Fruit fly (Drosophila melanogaster) whole organism, embryonic: Measurements from ENCODE around the gene CG6602.

Source experiments
- Atf-2 ChIP-seq: fragments of 200-800 bp; sonication (Bioruptor generic); optimal IDR thresholded peaks from 2 replicates; lab custom pipeline; 2016; ENCODE audit warnings: missing biosample characterization, missing genetic modification characterization
- Bdp1 ChIP-seq: fragments of 200-800 bp; sonication (Bioruptor generic); optimal IDR thresholded peaks from 3 replicates; lab custom pipeline; 2016; ENCODE audit warnings: missing biosample characterization, missing genetic modification characterization
- Bgb ChIP-seq: fragments of 200-800 bp; sonication (Bioruptor generic); IDR thresholded peaks from 2 replicates; pipeline ENCODE4 v1.3.6; 2022; ENCODE audit warnings: missing biosample characterization, missing genetic modification characterization; ENCODE audit not compliant: partially characterized antibody
- CG10267 ChIP-seq: fragments of 200-800 bp; sonication (Bioruptor generic); optimal IDR thresholded peaks from 2 replicates; lab custom pipeline; 2018; ENCODE audit warnings: missing biosample characterization, mild to moderate bottlenecking, missing genetic modification characterization, moderate library complexity
- CG11560 ChIP-seq: fragments of 200-800 bp; sonication (Bioruptor generic); IDR thresholded peaks from 3 replicates; pipeline ENCODE4 v1.3.6; 2022; ENCODE audit warnings: missing biosample characterization, missing genetic modification characterization
- CG13287 ChIP-seq: fragments of 200-800 bp; sonication (Bioruptor generic); IDR thresholded peaks from 2 replicates; pipeline ENCODE4 v1.3.6; 2022; ENCODE audit warnings: missing biosample characterization, missing genetic modification characterization; ENCODE audit not compliant: partially characterized antibody
- CG15011 ChIP-seq: fragments of 200-800 bp; sonication (Bioruptor generic); optimal IDR thresholded peaks from 3 replicates; lab custom pipeline; 2018; ENCODE audit warnings: missing biosample characterization, mild to moderate bottlenecking, missing genetic modification characterization
- CG17361 ChIP-seq: fragments of 200-800 bp; sonication (Bioruptor generic); IDR thresholded peaks from 3 replicates; pipeline ENCODE4 v1.3.6; 2022; ENCODE audit warnings: missing biosample characterization, missing genetic modification characterization
- CG18262 ChIP-seq: fragments of 200-800 bp; optimal IDR thresholded peaks from 3 replicates; lab custom pipeline; 2019; ENCODE audit warnings: missing biosample characterization, mild to moderate bottlenecking, missing genetic modification characterization, moderate library complexity
- CG2120 ChIP-seq: fragments of 200-800 bp; sonication (Bioruptor generic); optimal IDR thresholded peaks from 3 replicates; lab custom pipeline; 2016; ENCODE audit warnings: missing biosample characterization, missing genetic modification characterization
- CG2129 ChIP-seq: fragments of 200-800 bp; sonication (Bioruptor generic); IDR thresholded peaks from 2 replicates; pipeline ENCODE4 v1.3.6; 2022; ENCODE audit warnings: missing biosample characterization, missing genetic modification characterization; ENCODE audit not compliant: partially characterized antibody
- CG33213 ChIP-seq: fragments of 200-800 bp; sonication (Bioruptor generic); optimal IDR thresholded peaks from 3 replicates; lab custom pipeline; 2016; ENCODE audit warnings: missing biosample characterization, missing genetic modification characterization
- CG4730 ChIP-seq: fragments of 200-800 bp; sonication (Bioruptor generic); IDR thresholded peaks from 2 replicates; pipeline ENCODE4 v1.3.6; 2022; ENCODE audit warnings: missing biosample characterization, missing genetic modification characterization
- CG7271 ChIP-seq: fragments of 200-800 bp; sonication (Bioruptor generic); optimal IDR thresholded peaks from 2 replicates; lab custom pipeline; 2018; ENCODE audit warnings: missing biosample characterization, mild to moderate bottlenecking, missing genetic modification characterization, moderate library complexity
- CG7786 ChIP-seq: fragments of 200-800 bp; sonication (Bioruptor generic); optimal IDR thresholded peaks from 2 replicates; lab custom pipeline; 2016; ENCODE audit warnings: missing biosample characterization, missing genetic modification characterization
- CG7928 ChIP-seq: fragments of 200-800 bp; sonication (Bioruptor generic); optimal IDR thresholded peaks from 2 replicates; lab custom pipeline; 2017; ENCODE audit warnings: missing biosample characterization, mild to moderate bottlenecking, missing genetic modification characterization
- CG8290 ChIP-seq, 3 experiments: fragments of 200-800 bp; sonication (Bioruptor generic); optimal IDR thresholded peaks; 2 replicates each; lab custom pipeline; 2016 to 2019; ENCODE audit warnings: missing biosample characterization in 3 of 3, missing genetic modification characterization in 3 of 3, mild to moderate bottlenecking in 2 of 3, moderate library complexity in 1 of 3
- CG9817 ChIP-seq: fragments of 200-800 bp; sonication (Bioruptor generic); optimal IDR thresholded peaks from 2 replicates; lab custom pipeline; 2018; ENCODE audit warnings: missing biosample characterization, mild to moderate bottlenecking, missing genetic modification characterization, moderate library complexity
- CTCF ChIP-seq: fragments of 200-800 bp; sonication (Bioruptor generic); optimal IDR thresholded peaks from 2 replicates; lab custom pipeline; 2017; ENCODE audit warnings: missing biosample characterization, mild to moderate bottlenecking, missing genetic modification characterization, moderate library complexity
- Dp ChIP-seq: fragments of 200-800 bp; sonication (Bioruptor generic); optimal IDR thresholded peaks from 2 replicates; lab custom pipeline; 2018; ENCODE audit warnings: missing biosample characterization, mild to moderate bottlenecking, missing genetic modification characterization, moderate library complexity
- GATAe ChIP-seq: fragments of 200-800 bp; sonication (Bioruptor generic); conservative IDR thresholded peaks from 2 replicates; pipeline ENCODE4 v1.3.6; 2022; ENCODE audit warnings: missing biosample characterization, missing genetic modification characterization
- Hey ChIP-seq: fragments of 200-800 bp; sonication (Bioruptor generic); optimal IDR thresholded peaks from 3 replicates; lab custom pipeline; 2018; ENCODE audit warnings: missing biosample characterization, mild to moderate bottlenecking, missing genetic modification characterization
- HmgD ChIP-seq: fragments of 200-800 bp; sonication (Bioruptor generic); optimal IDR thresholded peaks from 3 replicates; lab custom pipeline; 2016; ENCODE audit warnings: missing biosample characterization, missing genetic modification characterization
- Jarid2 ChIP-seq: fragments of 200-800 bp; sonication (Bioruptor generic); optimal IDR thresholded peaks from 3 replicates; lab custom pipeline; 2017; ENCODE audit warnings: mild to moderate bottlenecking, missing biosample characterization, missing genetic modification reagents, missing genetic modification characterization
- Neu2 ChIP-seq: fragments of 200-800 bp; sonication (Bioruptor generic); optimal IDR thresholded peaks from 3 replicates; lab custom pipeline; 2016; ENCODE audit warnings: missing biosample characterization, missing genetic modification characterization, borderline replicate concordance
- Nf-YB ChIP-seq: fragments of 200-800 bp; sonication (Bioruptor generic); optimal IDR thresholded peaks from 3 replicates; lab custom pipeline; 2019; ENCODE audit warnings: missing biosample characterization, mild to moderate bottlenecking, missing genetic modification characterization, moderate library complexity
- Sry-δ ChIP-seq: fragments of 200-800 bp; sonication (Bioruptor generic); optimal IDR thresholded peaks from 2 replicates; lab custom pipeline; 2016; ENCODE audit warnings: missing biosample characterization, missing genetic modification characterization
- ac ChIP-seq: fragments of 200-800 bp; sonication (Bioruptor generic); optimal IDR thresholded peaks from 3 replicates; lab custom pipeline; 2017; ENCODE audit warnings: missing biosample characterization, mild to moderate bottlenecking, missing genetic modification characterization
- al ChIP-seq: fragments of 200-800 bp; sonication (Bioruptor generic); IDR thresholded peaks from 2 replicates; pipeline ENCODE4 v1.3.6; 2022; ENCODE audit warnings: missing biosample characterization, missing genetic modification characterization
- ase ChIP-seq: fragments of 200-800 bp; sonication (Bioruptor generic); IDR thresholded peaks from 3 replicates; pipeline ENCODE4 v1.3.6; 2022; ENCODE audit warnings: missing biosample characterization, missing genetic modification characterization
- az2 ChIP-seq: fragments of 200-800 bp; sonication (Bioruptor generic); optimal IDR thresholded peaks from 3 replicates; lab custom pipeline; 2016; ENCODE audit warnings: missing biosample characterization, missing genetic modification characterization
- bab2 ChIP-seq: fragments of 200-800 bp; sonication (Bioruptor generic); optimal IDR thresholded peaks from 2 replicates; lab custom pipeline; 2016; ENCODE audit warnings: missing biosample characterization, missing genetic modification characterization
- bbx ChIP-seq: fragments of 200-800 bp; sonication (Bioruptor generic); IDR thresholded peaks from 2 replicates; pipeline ENCODE4 v1.3.6; 2022; ENCODE audit warnings: missing biosample characterization, missing genetic modification characterization; ENCODE audit not compliant: partially characterized antibody
- chif ChIP-seq, 2 experiments: fragments of 200-800 bp; sonication (Bioruptor generic); optimal IDR thresholded peaks; 3 replicates each; lab custom pipeline; 2016; ENCODE audit warnings: missing biosample characterization in 2 of 2, missing genetic modification characterization in 2 of 2
- chinmo ChIP-seq: fragments of 200-800 bp; sonication (Bioruptor generic); IDR thresholded peaks from 4 replicates; pipeline ENCODE4 v1.3.6; 2022; ENCODE audit warnings: missing biosample characterization, missing genetic modification characterization; ENCODE audit not compliant: partially characterized antibody
- esg ChIP-seq: fragments of 200-800 bp; sonication (Bioruptor generic); conservative IDR thresholded peaks from 2 replicates; pipeline ENCODE4 v1.3.6; 2022; ENCODE audit warnings: missing biosample characterization, missing genetic modification characterization
- fd64A ChIP-seq: fragments of 200-800 bp; sonication (Bioruptor generic); optimal IDR thresholded peaks from 3 replicates; lab custom pipeline; 2018; ENCODE audit warnings: missing biosample characterization, mild to moderate bottlenecking, missing genetic modification characterization
- gem ChIP-seq: fragments of 200-800 bp; sonication (Bioruptor generic); optimal IDR thresholded peaks from 2 replicates; lab custom pipeline; 2019; ENCODE audit warnings: missing biosample characterization, mild to moderate bottlenecking, missing genetic modification characterization, moderate library complexity
- gfzf ChIP-seq: fragments of 200-800 bp; sonication (Bioruptor generic); optimal IDR thresholded peaks from 2 replicates; lab custom pipeline; 2016; ENCODE audit warnings: missing biosample characterization, mild to moderate bottlenecking, missing genetic modification characterization, moderate library complexity
- grn ChIP-seq: fragments of 200-800 bp; sonication (Bioruptor generic); optimal IDR thresholded peaks from 3 replicates; lab custom pipeline; 2017; ENCODE audit warnings: missing biosample characterization, missing genetic modification characterization
- hkb ChIP-seq, 2 experiments: fragments of 200-800 bp in 1 of 2; fragments of >200 bp in 1 of 2; sonication (Bioruptor generic) in 1 of 2; IDR thresholded peaks in 1 of 2; optimal IDR thresholded peaks in 1 of 2; 2 replicates each; pipeline versions ENCODE4 v1.3.6 to Lab custom; 2017 to 2022; ENCODE audit warnings: missing biosample characterization in 1 of 2, missing genetic modification characterization in 1 of 2
- jumu ChIP-seq: fragments of 200-800 bp; sonication (Bioruptor generic); optimal IDR thresholded peaks from 3 replicates; lab custom pipeline; 2016; ENCODE audit warnings: missing biosample characterization, missing genetic modification characterization
- peb ChIP-seq: fragments of 200-800 bp; sonication (Bioruptor generic); IDR thresholded peaks from 2 replicates; pipeline ENCODE4 v1.3.6; 2022; ENCODE audit warnings: missing biosample characterization, missing genetic modification characterization
- pho ChIP-seq: fragments of 200-800 bp; sonication (Bioruptor generic); optimal IDR thresholded peaks from 2 replicates; lab custom pipeline; 2016; ENCODE audit warnings: missing biosample characterization, missing genetic modification characterization
- stwl ChIP-seq: fragments of 200-800 bp; sonication (Bioruptor generic); optimal IDR thresholded peaks from 3 replicates; lab custom pipeline; 2018; ENCODE audit warnings: missing biosample characterization, mild to moderate bottlenecking, missing genetic modification characterization, moderate library complexity
- tin ChIP-seq: fragments of 200-800 bp; sonication (Bioruptor generic); optimal IDR thresholded peaks from 3 replicates; lab custom pipeline; 2016; ENCODE audit warnings: missing biosample characterization, missing genetic modification characterization
- ttk ChIP-seq: fragments of 200-800 bp; sonication (Bioruptor generic); IDR thresholded peaks from 2 replicates; pipeline ENCODE4 v2.1.2; 2022; ENCODE audit warnings: missing biosample characterization, missing genetic modification characterization
- tup ChIP-seq: fragments of 200-800 bp; sonication (Bioruptor generic); optimal IDR thresholded peaks from 2 replicates; lab custom pipeline; 2016; ENCODE audit warnings: missing biosample characterization, mild to moderate bottlenecking, missing genetic modification characterization, moderate library complexity
- vnd ChIP-seq: fragments of 200-800 bp; sonication (Bioruptor generic); IDR thresholded peaks from 3 replicates; pipeline ENCODE4 v1.3.6; 2022; ENCODE audit warnings: missing biosample characterization, missing genetic modification characterization; ENCODE audit not compliant: partially characterized antibody
- zen ChIP-seq: fragments of 200-800 bp; sonication (Bioruptor generic); optimal IDR thresholded peaks from 3 replicates; lab custom pipeline; 2018; ENCODE audit warnings: missing biosample characterization, mild to moderate bottlenecking, missing genetic modification characterization, moderate library complexity
- zfh2 ChIP-seq: fragments of 200-800 bp; sonication (Bioruptor generic); optimal IDR thresholded peaks from 2 replicates; lab custom pipeline; 2016; ENCODE audit warnings: missing biosample characterization, missing genetic modification characterization

The CG6602 gene

DNA sequence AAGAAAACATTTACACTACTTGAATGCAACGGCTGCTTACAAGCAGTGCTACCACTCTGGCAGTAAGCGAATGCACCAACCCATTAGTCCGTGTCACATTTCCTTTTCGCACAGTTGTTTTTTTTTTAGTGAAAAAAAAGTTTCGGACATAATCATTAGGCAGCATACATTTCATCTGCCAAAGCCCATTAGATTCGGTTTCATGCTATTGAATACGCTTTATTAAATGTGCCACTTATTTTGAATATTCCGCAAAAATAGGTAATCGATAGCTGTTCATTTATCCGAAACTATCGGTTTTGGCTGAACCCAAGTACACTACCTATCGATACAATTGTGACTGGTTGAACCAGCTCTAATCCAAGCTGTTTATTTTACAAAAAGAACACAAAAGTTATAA is 17.1 kb upstream of the CG6602 start, which contains the start of gene tant (continued):
- TF ChIP-seq jumu (peak; percentile 30), CG2120 (peak; percentile 16), al (GFP tag; lab: Robert Waterston, UW) (no peak), CG8290 (GFP tag; optimal IDR thresholded peaks at IDR 0.05; lab: Kevin White, UChicago) (peak; percentile 36), CG8290 (tag; optimal IDR thresholded peaks at IDR 0.05; lab: Kevin White, UChicago) (no peak), CG11560 (peak; percentile 40; the same call in 2 of the 3 replicates), Atf-2 (GFP tag; lab: Kevin White, UChicago) (no peak), gfzf (GFP tag; lab: Kevin White, UChicago) (peak; percentile 57), grn (GFP tag; lab: Kevin White, UChicago) (no peak), zfh2 (GFP tag; lab: Kevin White, UChicago) (peak; percentile 3), hkb (optimal IDR thresholded peaks at IDR 0.05; lab: Kevin White, UChicago) (peak; percentile 81), hkb (GFP tag; IDR thresholded peaks at IDR 0.05; lab: Robert Waterston, UW) (no peak), chinmo (GFP tag; lab: Robert Waterston, UW) (peak; percentile 24; the same call in 1 of the 4 replicates), CG7786 (no peak), CTCF (peak; percentile 68), CG7271 (no peak), CG7928 (no peak), tin (GFP tag; lab: Kevin White, UChicago) (no peak), gem (tag; lab: Kevin White, UChicago) (peak; percentile 13), CG18262 (tag; lab: Kevin White, UChicago) (peak; percentile 4), bbx (GFP tag; lab: Robert Waterston, UW) (peak; percentile 85), CG17361 (peak; percentile 57; the same call in 2 of the 3 replicates), CG10267 (tag; lab: Kevin White, UChicago) (peak; percentile 50), zen (tag; lab: Kevin White, UChicago) (peak; percentile 37), CG4730 (no peak), Bgb (peak; percentile 89), CG13287 (peak; percentile 92), az2 (GFP tag; lab: Kevin White, UChicago) (no peak), vnd (GFP tag; lab: Robert Waterston, UW) (peak; percentile 88), CG33213 (peak; percentile 64), HmgD (peak; percentile 84), Nf-YB (GFP tag; lab: Kevin White, UChicago) (peak; percentile 87), ttk (GFP tag; lab: Robert Waterston, UW) (no peak), CG9817 (tag; lab: Kevin White, UChicago) (no peak), Dp (GFP tag; lab: Kevin White, UChicago) (peak; percentile 73), Sry-δ (GFP tag; lab: Kevin White, UChicago) (peak; percentile 98), Bdp1 (GFP tag; lab: Kevin White, UChicago) (peak; percentile 11), Jarid2 (GFP tag; lab: Kevin White, UChicago) (peak; percentile 15), ase (GFP tag; lab: Robert Waterston, UW) (no peak)

DNA sequence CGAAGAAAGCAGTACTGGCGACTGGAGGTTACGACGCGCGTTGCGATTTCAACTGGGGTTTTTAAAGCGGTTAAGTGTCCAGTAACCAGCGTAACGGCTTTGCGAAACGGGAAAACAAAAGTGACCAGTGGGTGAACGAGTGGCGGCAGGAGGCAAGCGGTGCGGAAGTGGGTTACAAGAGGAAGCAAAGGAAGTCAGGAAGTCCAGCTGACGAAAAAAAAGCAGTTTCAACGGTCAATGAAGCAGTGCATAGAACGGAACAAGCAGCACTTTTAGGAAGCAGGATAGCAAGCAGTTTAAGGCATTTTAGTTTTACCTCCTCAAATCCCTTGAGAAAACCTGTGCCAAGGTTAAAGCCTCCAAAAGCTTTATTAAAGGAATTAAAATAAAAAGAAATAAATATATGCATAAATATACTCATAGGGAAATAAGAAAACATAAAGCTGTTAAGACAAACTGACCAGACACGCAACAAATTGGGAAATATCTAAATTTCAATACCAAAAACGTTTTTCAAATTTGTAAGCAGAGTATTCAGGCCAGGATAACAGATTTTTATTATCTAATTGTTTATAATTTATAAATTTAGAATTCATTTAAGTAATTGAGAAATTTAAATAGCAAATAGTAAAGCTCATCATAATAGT is 12.8 kb upstream of the CG6602 start, which contains the start of gene CG6592:
TSS of gene CG6592 (plus strand) at position 597 of the 647 bp plus-strand sequence.
- TF ChIP-seq Hey (tag; lab: Kevin White, UChicago) = no peak
- no peak for TF ChIP-seq GATAe (GFP tag; lab: Robert Waterston, UW)
- no peak for TF ChIP-seq tup
- peak; percentile 36 to 77 for TF ChIP-seq chif (GFP tag; optimal IDR thresholded peaks at IDR 0.05; lab: Kevin White, UChicago)
- no peak for TF ChIP-seq esg (GFP tag; lab: Robert Waterston, UW)
- TF ChIP-seq peb (GFP tag; lab: Robert Waterston, UW) = no peak
- TF ChIP-seq ac (GFP tag; lab: Kevin White, UChicago) = peak; percentile 82
- TF ChIP-seq zen (tag; lab: Kevin White, UChicago) = peak; percentile 80
- TF ChIP-seq CG15011 (GFP tag; lab: Kevin White, UChicago) = no peak
- no peak for TF ChIP-seq bab2 (GFP tag; lab: Kevin White, UChicago)
- peak; percentile 55 for TF ChIP-seq Neu2 (GFP tag; lab: Kevin White, UChicago)
- no peak for TF ChIP-seq CG2129 (GFP tag; lab: Robert Waterston, UW)
- TF ChIP-seq pho (GFP tag; lab: Kevin White, UChicago) = no peak
- peak; percentile 91 for TF ChIP-seq stwl (tag; lab: Kevin White, UChicago)
- TF ChIP-seq fd64A (GFP tag; lab: Kevin White, UChicago) = no peak
